Worm (Caenorhabditis elegans): Measurements from ENCODE around the gene Y73B6BL.270.

DNA sequence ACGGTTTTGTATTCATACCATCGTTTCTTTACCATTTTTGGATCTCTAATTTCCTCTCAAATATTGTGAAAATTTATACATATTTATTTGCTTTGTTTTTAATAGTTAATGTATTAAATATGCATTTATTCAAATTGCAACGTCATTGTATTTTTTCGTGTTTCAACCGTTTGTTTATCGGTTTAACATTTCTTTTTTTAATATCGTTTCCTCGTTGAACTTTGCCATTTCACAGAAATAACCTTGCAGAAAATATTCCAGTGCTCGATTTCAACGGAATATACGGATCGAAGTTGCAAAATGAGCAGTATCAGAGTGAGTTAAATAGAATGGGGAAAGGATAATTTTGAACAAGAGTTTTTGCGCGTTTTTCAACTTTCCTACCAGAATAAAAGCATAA, 35.8 kb upstream of the Y73B6BL.270 start, which contains the start of gene seu-1:
- TF ChIP-seq lsy-2 (tag; optimal IDR thresholded peaks at IDR 0.05) = no peak
- no peak for TF ChIP-seq nhr-237 (tag; optimal IDR thresholded peaks at IDR 0.05)
- no peak for TF ChIP-seq ama-1 (optimal IDR thresholded peaks at IDR 0.05)
- TF ChIP-seq nhr-25 (tag; optimal IDR thresholded peaks at IDR 0.05) = no peak
- TF ChIP-seq lin-39 (tag; optimal IDR thresholded peaks at IDR 0.05) = no peak
- no peak for TF ChIP-seq nhr-21 (tag; optimal IDR thresholded peaks at IDR 0.05)
- TF ChIP-seq egl-27 (tag; optimal IDR thresholded peaks at IDR 0.05) = no peak
- TF ChIP-seq unc-62 (GFP tag; optimal IDR thresholded peaks at IDR 0.05) = no peak
- no peak for TF ChIP-seq mab-5 (tag; optimal IDR thresholded peaks at IDR 0.05)
- TF ChIP-seq zag-1 (tag; optimal IDR thresholded peaks at IDR 0.05) = no peak
- TF ChIP-seq nhr-11 (tag; optimal IDR thresholded peaks at IDR 0.05) = no peak

Data from whole organism, L2 larva.